Fruit fly (Drosophila melanogaster): ENCODE data around the gene CG14629.

- no peak for TF ChIP-seq p53 (GFP tag; optimal IDR thresholded peaks at IDR 0.05)
- TF ChIP-seq hbn (GFP tag; IDR thresholded peaks at IDR 0.05; ENCODE audit: partially characterized antibody): no peak
- TF ChIP-seq Poxn (GFP tag; IDR thresholded peaks at IDR 0.05): no peak
- no peak for TF ChIP-seq CG4328 (GFP tag; optimal IDR thresholded peaks at IDR 0.05)
- no peak for TF ChIP-seq CG18619 (GFP tag; optimal IDR thresholded peaks at IDR 0.05)
- TF ChIP-seq jumu (GFP tag; optimal IDR thresholded peaks at IDR 0.05): no peak
- no peak for TF ChIP-seq salm (tag; optimal IDR thresholded peaks at IDR 0.05)
- TF ChIP-seq mirr (GFP tag; optimal IDR thresholded peaks at IDR 0.05): no peak
- TF ChIP-seq twi (tag; optimal IDR thresholded peaks at IDR 0.05): no peak
- no peak for TF ChIP-seq da (GFP tag; optimal IDR thresholded peaks at IDR 0.05)
- TF ChIP-seq CG13123 (GFP tag; optimal IDR thresholded peaks at IDR 0.05): no peak
- TF ChIP-seq az2 (GFP tag; optimal IDR thresholded peaks at IDR 0.05): no peak
- TF ChIP-seq fd3F (GFP tag; optimal IDR thresholded peaks at IDR 0.05): no peak
- TF ChIP-seq CG11560 (tag; IDR thresholded peaks at IDR 0.05): no peak
Measured at dm6 chrX:1041407-1042038, 9.8 kb upstream of the CG14629 start.

All from whole organism, embryonic.